Fruit fly (Drosophila melanogaster) whole organism, embryonic: Measurements from ENCODE around the gene Nthl1.

Source experiments
- Atf-2 ChIP-seq: fragments of 200-800 bp; sonication (Bioruptor generic); optimal IDR thresholded peaks from 2 replicates; lab custom pipeline; 2016; ENCODE audit warnings: missing biosample characterization, missing genetic modification characterization
- BtbVII ChIP-seq: fragments of 200-800 bp; sonication (Bioruptor generic); optimal IDR thresholded peaks from 3 replicates; lab custom pipeline; 2017; ENCODE audit warnings: missing biosample characterization, mild to moderate bottlenecking, missing genetic modification characterization
- CG1024 ChIP-seq: fragments of 200-800 bp; sonication (Bioruptor generic); IDR thresholded peaks from 2 replicates; pipeline ENCODE4 v1.3.6; 2022; ENCODE audit warnings: missing biosample characterization, missing genetic modification characterization
- CG11456 ChIP-seq: fragments of 200-800 bp; sonication (Bioruptor generic); IDR thresholded peaks from 3 replicates; pipeline ENCODE4 v1.3.6; 2022; ENCODE audit warnings: missing biosample characterization, missing genetic modification characterization
- CG11504 ChIP-seq: fragments of 200-800 bp; sonication (Bioruptor generic); optimal IDR thresholded peaks from 3 replicates; lab custom pipeline; 2019; ENCODE audit warnings: missing biosample characterization, mild to moderate bottlenecking, missing genetic modification characterization, moderate library complexity
- CG13894 ChIP-seq: fragments of 200-800 bp; sonication (Bioruptor generic); optimal IDR thresholded peaks from 3 replicates; lab custom pipeline; 2018; ENCODE audit warnings: missing biosample characterization, mild to moderate bottlenecking, missing genetic modification characterization, moderate library complexity
- CG15696 ChIP-seq: fragments of 200-800 bp; sonication (Bioruptor generic); optimal IDR thresholded peaks from 2 replicates; lab custom pipeline; 2019; ENCODE audit warnings: missing biosample characterization, mild to moderate bottlenecking, missing genetic modification characterization, moderate library complexity
- CG17802 ChIP-seq: fragments of 200-800 bp; sonication (Bioruptor generic); optimal IDR thresholded peaks from 2 replicates; lab custom pipeline; 2018; ENCODE audit warnings: missing biosample characterization, mild to moderate bottlenecking, missing genetic modification characterization, moderate library complexity
- CG3726 ChIP-seq: fragments of 200-800 bp; sonication (Bioruptor generic); IDR thresholded peaks from 3 replicates; pipeline ENCODE4, ENCODE4 v1.3.6; 2022; ENCODE audit warnings: missing biosample characterization, missing genetic modification characterization
- CG4404 ChIP-seq: fragments of 200-800 bp; sonication (Bioruptor generic); IDR thresholded peaks from 2 replicates; pipeline ENCODE4 v1.3.6; 2022; ENCODE audit warnings: missing biosample characterization, missing genetic modification characterization
- CG6689 ChIP-seq: fragments of 200-800 bp; sonication (Bioruptor generic); IDR thresholded peaks from 2 replicates; pipeline ENCODE4 v1.3.6; 2022; ENCODE audit warnings: missing biosample characterization, missing genetic modification characterization
- CG7372 ChIP-seq: fragments of 200-800 bp; sonication (Bioruptor generic); IDR thresholded peaks from 2 replicates; pipeline ENCODE4 v1.3.6; 2022; ENCODE audit warnings: missing biosample characterization, missing genetic modification characterization
- CG9727 ChIP-seq: fragments of 200-800 bp; sonication (Bioruptor generic); optimal IDR thresholded peaks from 3 replicates; lab custom pipeline; 2017; ENCODE audit warnings: missing biosample characterization, mild to moderate bottlenecking, missing genetic modification characterization
- CTCF ChIP-seq: fragments of 200-800 bp; sonication (Bioruptor generic); optimal IDR thresholded peaks from 2 replicates; lab custom pipeline; 2017; ENCODE audit warnings: missing biosample characterization, mild to moderate bottlenecking, missing genetic modification characterization, moderate library complexity
- Camta ChIP-seq: fragments of 200-800 bp; sonication (Bioruptor generic); optimal IDR thresholded peaks from 2 replicates; lab custom pipeline; 2016; ENCODE audit warnings: missing biosample characterization, missing genetic modification characterization
- Chrac-16 ChIP-seq: fragments of 200-800 bp; sonication (Bioruptor generic); optimal IDR thresholded peaks from 3 replicates; lab custom pipeline; 2016; ENCODE audit warnings: missing biosample characterization, missing genetic modification characterization
- Deaf1 ChIP-seq: fragments of 200-800 bp; optimal IDR thresholded peaks from 3 replicates; lab custom pipeline; 2019; ENCODE audit warnings: missing biosample characterization, mild to moderate bottlenecking, missing genetic modification characterization, moderate library complexity
- Dek ChIP-seq: fragments of 200-800 bp; sonication (Bioruptor generic); optimal IDR thresholded peaks from 3 replicates; lab custom pipeline; 2019; ENCODE audit warnings: missing biosample characterization, mild to moderate bottlenecking, missing genetic modification characterization, moderate library complexity
- Elba2 ChIP-seq: fragments of 200-800 bp; sonication (Bioruptor generic); optimal IDR thresholded peaks from 3 replicates; lab custom pipeline; 2016; ENCODE audit warnings: missing biosample characterization, missing genetic modification characterization
- Hand ChIP-seq: fragments of 200-800 bp; sonication (Bioruptor generic); optimal IDR thresholded peaks from 2 replicates; lab custom pipeline; 2017; ENCODE audit warnings: mild to moderate bottlenecking, missing biosample characterization, missing genetic modification reagents, missing genetic modification characterization
- Lhr ChIP-seq: fragments of 200-800 bp; sonication (Bioruptor generic); optimal IDR thresholded peaks from 3 replicates; lab custom pipeline; 2017; ENCODE audit warnings: mild to moderate bottlenecking, missing biosample characterization, missing genetic modification reagents, missing genetic modification characterization
- MTF-1 ChIP-seq: fragments of 200-800 bp; sonication (Bioruptor generic); optimal IDR thresholded peaks from 2 replicates; lab custom pipeline; 2018; ENCODE audit warnings: missing biosample characterization, mild to moderate bottlenecking, missing genetic modification characterization, borderline replicate concordance
- Mad ChIP-seq: fragments of 200-800 bp; sonication (Bioruptor generic); optimal IDR thresholded peaks from 2 replicates; lab custom pipeline; 2016; ENCODE audit warnings: missing biosample characterization, missing genetic modification characterization
- Med ChIP-seq: fragments of 200-800 bp; sonication (Bioruptor generic); peaks from one replicate; lab custom pipeline; 2016; ENCODE audit warnings: missing biosample characterization, missing genetic modification characterization, mild to moderate bottlenecking, inconsistent platforms, moderate library complexity
- Mes4 ChIP-seq: fragments of 200-800 bp; sonication (Bioruptor generic); optimal IDR thresholded peaks from 2 replicates; lab custom pipeline; 2016; ENCODE audit warnings: missing biosample characterization, missing genetic modification characterization
- NC2β ChIP-seq: fragments of 200-800 bp; sonication (Bioruptor generic); optimal IDR thresholded peaks from 2 replicates; lab custom pipeline; 2016; ENCODE audit warnings: missing biosample characterization, missing genetic modification characterization
- Oli ChIP-seq: fragments of 200-800 bp; sonication (Bioruptor generic); optimal IDR thresholded peaks from 2 replicates; lab custom pipeline; 2018; ENCODE audit warnings: missing biosample characterization, mild to moderate bottlenecking, missing genetic modification characterization, moderate library complexity
- Opbp ChIP-seq: fragments of 200-800 bp; sonication (Bioruptor generic); IDR thresholded peaks from 3 replicates; pipeline ENCODE4 v1.3.6; 2022; ENCODE audit warnings: missing biosample characterization, missing genetic modification characterization; ENCODE audit not compliant: partially characterized antibody
- Scr ChIP-seq: fragments of 200-800 bp; sonication (Bioruptor generic); IDR thresholded peaks from 2 replicates; pipeline ENCODE4 v1.3.6; 2022; ENCODE audit warnings: missing biosample characterization, missing genetic modification characterization; ENCODE audit not compliant: partially characterized antibody
- Sin3A ChIP-seq: fragments of >200 bp; optimal IDR thresholded peaks from 2 replicates; lab custom pipeline; 2018
- br ChIP-seq: fragments of >200 bp; optimal IDR thresholded peaks from 2 replicates; lab custom pipeline; 2017
- cg ChIP-seq: fragments of 200-800 bp; sonication (Bioruptor generic); optimal IDR thresholded peaks from 3 replicates; lab custom pipeline; 2019; ENCODE audit warnings: missing biosample characterization, mild to moderate bottlenecking, missing genetic modification characterization, moderate library complexity
- eve ChIP-seq, 2 experiments: fragments of >200 bp; optimal IDR thresholded peaks; 2 replicates each; lab custom pipeline; 2017; ENCODE audit warnings: missing biosample characterization in 2 of 2, missing genetic modification characterization in 2 of 2
- fd102C ChIP-seq: fragments of 200-800 bp; sonication (Bioruptor generic); optimal IDR thresholded peaks from 2 replicates; lab custom pipeline; 2018; ENCODE audit warnings: missing biosample characterization, mild to moderate bottlenecking, missing genetic modification characterization, moderate library complexity
- gce ChIP-seq: fragments of 200-800 bp; sonication (Bioruptor generic); IDR thresholded peaks from 3 replicates; pipeline ENCODE4 v1.3.6; 2022; ENCODE audit warnings: missing biosample characterization, missing genetic modification characterization
- gt ChIP-seq: fragments of 200-800 bp; sonication (Bioruptor generic); IDR thresholded peaks from 2 replicates; pipeline ENCODE4 v1.3.6; 2022; ENCODE audit warnings: missing biosample characterization, missing genetic modification characterization
- insv ChIP-seq, 2 experiments: fragments of 200-800 bp; sonication (Bioruptor generic); optimal IDR thresholded peaks; 3 replicates each; lab custom pipeline; 2016 to 2018; ENCODE audit warnings: missing biosample characterization in 2 of 2, missing genetic modification characterization in 2 of 2
- lab ChIP-seq: fragments of 200-800 bp; sonication (Bioruptor generic); optimal IDR thresholded peaks from 3 replicates; lab custom pipeline; 2017; ENCODE audit warnings: missing biosample characterization, missing genetic modification characterization, mild to moderate bottlenecking, moderate library complexity, missing genetic modification reagents
- lbe ChIP-seq: fragments of 200-800 bp; sonication (Bioruptor generic); optimal IDR thresholded peaks from 2 replicates; lab custom pipeline; 2016; ENCODE audit warnings: missing biosample characterization, mild to moderate bottlenecking, missing genetic modification characterization
- maf-S ChIP-seq: fragments of 200-800 bp; sonication (Bioruptor generic); optimal IDR thresholded peaks from 2 replicates; lab custom pipeline; 2016; ENCODE audit warnings: missing biosample characterization, missing genetic modification characterization
- p53 ChIP-seq: fragments of 200-800 bp; sonication (Bioruptor generic); optimal IDR thresholded peaks from 2 replicates; lab custom pipeline; 2016; ENCODE audit warnings: missing biosample characterization, missing genetic modification characterization
- pan ChIP-seq, 4 experiments: fragments of >200 bp in 3 of 4; fragments of 200-800 bp in 1 of 4; sonication (Bioruptor generic) in 1 of 4; optimal IDR thresholded peaks in 3 of 4; IDR thresholded peaks in 1 of 4; 2 replicates each; pipeline versions ENCODE4 v1.3.6 to Lab custom; 2017 to 2022; ENCODE audit warnings: missing biosample characterization in 2 of 4, missing genetic modification characterization in 2 of 4, mixed read lengths in 1 of 4
- ranshi ChIP-seq: fragments of 200-800 bp; sonication (Bioruptor generic); IDR thresholded peaks from 2 replicates; pipeline ENCODE4 v1.3.6; 2022; ENCODE audit warnings: missing biosample characterization, missing genetic modification characterization
- sc ChIP-seq, 3 experiments: fragments of >200 bp in 2 of 3; fragments of 200-800 bp in 1 of 3; sonication (Bioruptor generic) in 1 of 3; optimal IDR thresholded peaks; 2 replicates in 2 of 3; 3 replicates in 1 of 3; lab custom pipeline; 2017; ENCODE audit warnings: mild to moderate bottlenecking in 1 of 3, missing biosample characterization in 1 of 3, missing genetic modification characterization in 1 of 3, missing genetic modification reagents in 1 of 3
- so ChIP-seq: fragments of 200-800 bp; sonication (Bioruptor generic); IDR thresholded peaks from 3 replicates; pipeline ENCODE4 v1.3.6; 2022; ENCODE audit warnings: missing biosample characterization, missing genetic modification characterization
- ssp ChIP-seq: fragments of 200-800 bp; sonication (Bioruptor generic); IDR thresholded peaks from 2 replicates; pipeline ENCODE4 v1.3.6; 2022; ENCODE audit warnings: missing biosample characterization, missing genetic modification characterization
- tap ChIP-seq: fragments of 200-800 bp; optimal IDR thresholded peaks from 3 replicates; lab custom pipeline; 2019; ENCODE audit warnings: missing biosample characterization, mild to moderate bottlenecking, missing genetic modification characterization, moderate library complexity
- tup ChIP-seq: fragments of 200-800 bp; sonication (Bioruptor generic); optimal IDR thresholded peaks from 2 replicates; lab custom pipeline; 2016; ENCODE audit warnings: missing biosample characterization, mild to moderate bottlenecking, missing genetic modification characterization, moderate library complexity
- twi ChIP-seq: fragments of 200-800 bp; optimal IDR thresholded peaks from 2 replicates; lab custom pipeline; 2019; ENCODE audit warnings: missing biosample characterization, mild to moderate bottlenecking, missing genetic modification characterization, moderate library complexity
- vnd ChIP-seq: fragments of 200-800 bp; sonication (Bioruptor generic); IDR thresholded peaks from 3 replicates; pipeline ENCODE4 v1.3.6; 2022; ENCODE audit warnings: missing biosample characterization, missing genetic modification characterization; ENCODE audit not compliant: partially characterized antibody
- z ChIP-seq: fragments of 200-800 bp; sonication (Bioruptor generic); IDR thresholded peaks from 3 replicates; pipeline ENCODE4 v1.3.6; 2022; ENCODE audit warnings: missing biosample characterization, missing genetic modification characterization
- zfh2 ChIP-seq: fragments of 200-800 bp; sonication (Bioruptor generic); optimal IDR thresholded peaks from 2 replicates; lab custom pipeline; 2016; ENCODE audit warnings: missing biosample characterization, missing genetic modification characterization

Gene Nthl1

dm6 chr2L:20968727-20969126, 41.1 kb upstream of the Nthl1 start (continued):
- TF ChIP-seq z (GFP tag; lab: Robert Waterston, UW) (no peak), lbe (GFP tag; lab: Kevin White, UChicago) (no peak), Atf-2 (GFP tag; lab: Kevin White, UChicago) (no peak), Oli (tag; lab: Kevin White, UChicago) (no peak), CG9727 (GFP tag; lab: Kevin White, UChicago) (peak; percentile 7), CG3726 (GFP tag; lab: Robert Waterston, UW) (no peak), CG11456 (no peak), p53 (no peak), Sin3A (lab: Kevin White, UChicago) (no peak), tup (GFP tag; lab: Kevin White, UChicago) (no peak), sc (optimal IDR thresholded peaks at IDR 0.05; lab: Kevin White, UChicago) (no peak), sc (GFP tag; optimal IDR thresholded peaks at IDR 0.05; lab: Kevin White, UChicago) (no peak), gce (no peak), br (no peak), tap (tag; lab: Kevin White, UChicago) (no peak), vnd (no peak), Chrac-16 (GFP tag; lab: Kevin White, UChicago) (no peak), CG15696 (tag; lab: Kevin White, UChicago) (peak; percentile 39), Deaf1 (tag; lab: Kevin White, UChicago) (no peak), fd102C (GFP tag; lab: Kevin White, UChicago) (peak; percentile 4), CTCF (GFP tag; lab: Kevin White, UChicago) (no peak), ranshi (GFP tag; lab: Robert Waterston, UW) (no peak), maf-S (GFP tag; lab: Kevin White, UChicago) (no peak), CG1024 (GFP tag; lab: Robert Waterston, UW) (no peak), Scr (0 out of 2 replicates have a peak, but pooled peaks have one; percentile 10), Dek (tag; lab: Kevin White, UChicago) (no peak), Mes4 (GFP tag; lab: Kevin White, UChicago) (no peak), CG17802 (no peak), pan (optimal IDR thresholded peaks at IDR 0.05; lab: Kevin White, UChicago) (no peak), pan (GFP tag; optimal IDR thresholded peaks at IDR 0.05 in 1 of 2, IDR thresholded peaks at IDR 0.05 in 1 of 2) (no peak), eve (GFP tag; optimal IDR thresholded peaks at IDR 0.05; lab: Kevin White, UChicago) (no peak), cg (GFP tag; lab: Kevin White, UChicago) (no peak), ssp (GFP tag; lab: Robert Waterston, UW) (no peak), NC2β (no peak), twi (tag; lab: Kevin White, UChicago) (peak; percentile 81), Opbp (GFP tag; lab: Robert Waterston, UW) (no peak), lab (GFP tag; lab: Kevin White, UChicago) (no peak), zfh2 (no peak), insv (GFP tag; optimal IDR thresholded peaks at IDR 0.05; lab: Kevin White, UChicago) (no peak), BtbVII (GFP tag; lab: Kevin White, UChicago) (no peak), CG6689 (GFP tag; lab: Robert Waterston, UW) (no peak), CG11504 (tag; lab: Kevin White, UChicago) (no peak), CG13894 (tag; lab: Kevin White, UChicago) (no peak), Lhr (GFP tag; lab: Kevin White, UChicago) (no peak), Camta (GFP tag; lab: Kevin White, UChicago) (no peak), Mad (GFP tag; lab: Kevin White, UChicago) (no peak), so (GFP tag; lab: Robert Waterston, UW) (no peak), gt (GFP tag; lab: Robert Waterston, UW) (no peak), Hand (GFP tag; lab: Kevin White, UChicago) (no peak), Med (GFP tag; lab: Kevin White, UChicago) (peak; percentile 58), MTF-1 (no peak), Elba2 (no peak), CG7372 (no peak), CG4404 (GFP tag; lab: Robert Waterston, UW) (no peak)
